Worm (Caenorhabditis elegans): ENCODE data around the gene C12D8.13.

Gene C12D8.13

ce11 chrV:10173653-10174052, 46.9 kb downstream of the C12D8.13 start, which contains the start of gene egl-3:
Gene egl-3 (minus strand): TSS chrV:10173753.
- TF ChIP-seq unc-62 (GFP tag; optimal IDR thresholded peaks at IDR 0.05): no peak
